Worm (Caenorhabditis elegans) whole organism, early embryonic: ENCODE data around the gene F45E1.1.

Experiments
- ama-1 ChIP-seq: fragments of 150-350 bp; optimal IDR thresholded peaks from 2 replicates; lab custom pipeline; 2014
- flt-1 ChIP-seq: fragments of 200-800 bp; sonication (Bioruptor generic); IDR thresholded peaks from 2 replicates; pipeline ENCODE4 v1.3.6; 2022; ENCODE audit warnings: missing genetic modification characterization, missing compliant biosample characterization
- pes-1 ChIP-seq: fragments of 200-800 bp; sonication (Bioruptor generic); IDR thresholded peaks from 2 replicates; pipeline ENCODE4 v1.3.6; 2022; ENCODE audit warnings: missing genetic modification reagents, missing genetic modification characterization, missing compliant biosample characterization
- scrt-1 ChIP-seq: fragments of 200-800 bp; sonication (Bioruptor generic); IDR thresholded peaks from 2 replicates; pipeline ENCODE4 v1.3.6; 2022; ENCODE audit warnings: missing genetic modification characterization, missing compliant biosample characterization
- tbx-37 ChIP-seq: fragments of 200-800 bp; sonication (Bioruptor generic); conservative IDR thresholded peaks from 2 replicates; pipeline ENCODE4 v1.3.6; 2022; ENCODE audit warnings: missing genetic modification reagents, missing genetic modification characterization, missing compliant biosample characterization
- tra-4 ChIP-seq: sonication (generic microtip); optimal IDR thresholded peaks from 2 replicates; lab custom pipeline; 2017; ENCODE audit warnings: missing genetic modification characterization, missing compliant biosample characterization

- TF ChIP-seq tbx-37 (no peak), flt-1 (GFP tag; lab: Robert Waterston, UW) (no peak), ama-1 (no peak), pes-1 (GFP tag; lab: Robert Waterston, UW) (no peak), scrt-1 (GFP tag; lab: Robert Waterston, UW) (no peak), tra-4 (tag; lab: Kevin White, UChicago) (no peak)
Observed at ce11 chrX:7977452-7977851, 26.0 kb upstream of the F45E1.1 start.
